Fruit fly (Drosophila melanogaster): ENCODE measurements around the gene CG18558.

CG18558 gene

DNA sequence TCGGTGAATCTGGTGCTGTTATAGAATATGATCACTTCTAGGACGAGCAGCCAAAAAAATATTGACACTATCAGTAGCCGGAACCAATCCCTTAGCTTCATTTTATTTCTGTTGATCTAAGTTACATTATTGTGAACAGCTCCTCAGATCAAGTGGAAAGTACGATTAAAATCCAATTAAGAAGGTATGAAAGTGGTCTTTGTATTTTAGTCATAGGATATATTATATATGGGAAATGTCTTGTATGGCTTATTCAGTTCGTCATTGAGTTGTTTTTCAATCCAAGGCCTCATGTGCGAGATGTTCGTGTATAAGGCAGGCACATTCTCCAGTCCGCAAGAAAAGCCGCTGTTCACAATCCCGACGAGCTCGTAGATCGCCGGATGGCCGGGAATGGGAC is at the start of gene CG18558:
CG18558 (minus strand) TSS at position 101 of the 400 bp plus-strand sequence.
- TF ChIP-seq CTCF (optimal IDR thresholded peaks at IDR 0.05) (no peak), CG8478 (optimal IDR thresholded peaks at IDR 0.05) (no peak)

DNA sequence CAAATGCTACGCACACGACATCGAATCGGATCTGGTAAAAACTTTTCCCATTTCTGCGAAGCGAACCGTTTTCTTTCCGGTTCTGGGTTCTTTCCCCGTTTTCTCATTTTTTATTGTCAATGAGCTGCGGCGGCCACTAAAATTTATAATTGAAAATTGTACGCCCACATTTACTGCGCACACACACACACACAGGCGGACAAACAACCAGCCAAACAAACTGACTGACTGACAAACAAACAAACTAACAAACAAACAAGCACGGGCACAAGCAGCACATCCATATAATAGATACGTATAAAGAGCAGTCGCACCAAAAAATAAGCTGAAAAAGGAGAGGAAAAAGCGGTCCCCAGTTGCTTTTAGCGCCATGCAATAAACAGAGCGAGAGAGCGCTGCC is 46.9 kb upstream of the CG18558 start:
- no peak for TF ChIP-seq CG8478 (optimal IDR thresholded peaks at IDR 0.05)
- TF ChIP-seq CTCF (optimal IDR thresholded peaks at IDR 0.05) = no peak

- no peak for TF ChIP-seq CTCF (optimal IDR thresholded peaks at IDR 0.05)
- TF ChIP-seq CG8478 (optimal IDR thresholded peaks at IDR 0.05) = no peak
Measured at dm6 chr2L:2888859-2889443, 44.6 kb upstream of the CG18558 start.

DNA sequence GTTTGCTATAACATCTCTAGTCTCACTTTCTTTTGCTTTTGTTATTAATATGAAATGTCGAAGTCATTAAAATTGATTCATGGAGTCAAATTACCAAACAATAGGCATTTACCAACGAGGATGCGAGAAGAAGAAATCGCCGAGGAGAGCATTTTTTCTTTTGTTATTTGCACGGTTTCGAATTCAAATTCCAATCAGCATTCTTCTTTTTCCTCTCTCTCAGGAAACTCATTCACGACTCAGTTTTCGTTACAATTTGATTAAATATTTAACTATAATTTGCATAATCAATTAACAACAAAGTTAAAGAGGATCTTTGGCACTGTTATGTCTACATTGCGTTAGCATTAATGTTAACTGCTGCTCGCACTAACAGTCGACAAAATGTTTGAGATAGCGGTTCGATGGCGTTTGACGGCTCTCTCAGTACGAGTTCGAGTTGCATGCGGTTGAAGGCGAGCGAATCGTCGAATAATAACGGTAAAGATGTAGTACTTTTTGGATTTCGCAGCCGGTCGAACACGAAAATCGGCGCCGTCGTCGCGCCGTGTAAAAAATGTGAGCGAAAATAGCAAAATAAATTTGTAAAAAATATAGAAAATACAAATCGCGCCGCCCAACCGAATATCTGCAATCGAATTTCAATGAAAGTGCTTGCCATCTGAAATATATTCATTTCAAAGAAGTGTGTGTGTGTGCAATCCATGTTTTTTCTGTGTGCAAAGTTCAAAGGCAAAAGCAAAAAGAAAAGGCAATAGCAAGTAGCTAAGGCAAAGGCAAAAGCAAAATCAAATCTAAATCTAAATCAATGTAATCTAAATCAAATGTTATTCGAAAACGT is 43.7 kb upstream of the CG18558 start:
- TF ChIP-seq CTCF (optimal IDR thresholded peaks at IDR 0.05) (no peak), CG8478 (optimal IDR thresholded peaks at IDR 0.05) (no peak)

- TF ChIP-seq CG8478 (optimal IDR thresholded peaks at IDR 0.05) = no peak
- no peak for TF ChIP-seq CTCF (optimal IDR thresholded peaks at IDR 0.05)
Measured at dm6 chr2L:2886613-2887537, 42.6 kb upstream of the CG18558 start.

- no peak for TF ChIP-seq CTCF (optimal IDR thresholded peaks at IDR 0.05)
- no peak for TF ChIP-seq CG8478 (optimal IDR thresholded peaks at IDR 0.05)
Measured at dm6 chr2L:2886226-2886569, 41.9 kb upstream of the CG18558 start.

dm6 chr2L:2885503-2886225 is 41.4 kb upstream of the CG18558 start, which contains the start of the genes NTPase and lilli:
Gene NTPase (minus strand): TSS chr2L:2885850.
Gene lilli (plus strand): TSS chr2L:2885929.
- peak in 1 of 2 experiments; percentile 14 for TF ChIP-seq CTCF (optimal IDR thresholded peaks at IDR 0.05)
- TF ChIP-seq CG8478 (optimal IDR thresholded peaks at IDR 0.05) = no peak

DNA sequence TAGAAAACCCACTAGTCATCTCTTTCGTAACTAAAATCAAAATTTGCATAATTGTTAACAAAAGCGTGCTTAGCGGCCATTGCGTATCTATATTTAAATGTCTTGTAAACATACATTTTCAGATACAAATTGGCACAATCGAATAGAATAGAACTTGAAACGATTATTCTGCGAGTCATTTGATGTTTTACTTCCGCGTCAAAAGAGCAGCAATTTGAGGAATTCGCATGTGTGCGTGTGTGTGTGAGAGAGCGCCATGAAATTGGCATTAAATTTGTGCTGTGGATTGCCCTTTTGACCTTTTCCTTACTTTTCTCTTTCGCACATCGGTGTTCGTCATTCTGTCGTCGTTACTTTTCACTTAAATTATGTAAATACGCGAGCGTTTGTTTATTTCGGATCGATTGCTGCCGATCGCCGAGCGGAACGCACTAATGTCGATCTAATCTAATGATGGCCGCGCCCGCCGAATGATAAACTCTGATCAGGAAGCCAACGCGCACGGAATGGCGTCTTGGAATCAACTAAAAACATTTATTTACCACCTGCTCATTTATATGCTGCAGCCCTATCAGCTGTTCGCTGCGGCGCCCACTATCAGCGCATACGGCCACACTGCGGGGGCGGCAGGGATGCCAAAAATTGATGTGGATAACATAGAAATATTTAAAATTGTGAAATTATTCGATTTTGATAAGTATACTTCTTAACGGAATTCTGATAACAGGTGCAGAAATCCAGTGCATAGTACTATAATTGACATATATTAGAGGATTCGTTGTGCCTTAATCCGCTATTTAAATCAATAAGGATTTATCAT is 40.6 kb upstream of the CG18558 start:
- TF ChIP-seq CTCF (optimal IDR thresholded peaks at IDR 0.05) = no peak
- TF ChIP-seq CG8478 (optimal IDR thresholded peaks at IDR 0.05) = no peak

- TF ChIP-seq CG8478 (optimal IDR thresholded peaks at IDR 0.05) (no peak), CTCF (optimal IDR thresholded peaks at IDR 0.05) (no peak)
Measured at dm6 chr2L:2883703-2884294, 39.5 kb upstream of the CG18558 start.

dm6 chr2L:2882968-2883702 is 38.8 kb upstream of the CG18558 start:
- TF ChIP-seq CTCF (optimal IDR thresholded peaks at IDR 0.05) = no peak
- TF ChIP-seq CG8478 (optimal IDR thresholded peaks at IDR 0.05) = no peak

DNA sequence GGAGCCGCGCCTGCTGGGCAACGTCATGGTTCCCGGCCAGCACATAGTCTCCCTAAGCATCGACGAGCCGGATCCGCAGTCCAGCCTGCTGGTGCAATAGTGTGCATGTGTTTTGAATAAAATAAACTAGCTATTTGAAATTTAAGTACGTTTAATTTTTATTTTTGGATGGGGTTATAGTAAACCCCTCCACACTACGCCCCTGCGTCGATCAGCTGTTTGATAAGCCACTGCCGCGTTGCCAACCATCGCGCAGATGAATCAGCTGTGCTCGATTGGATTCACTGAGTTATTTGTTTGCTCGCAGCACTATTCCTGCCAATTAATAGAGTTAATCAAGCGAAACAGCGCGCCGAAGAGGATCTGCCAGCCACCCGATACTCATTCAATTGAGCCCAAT is 34.5 kb upstream of the CG18558 start, which contains the start of gene RabGGTb:
RabGGTb (plus strand) TSS at position 254 of the 400 bp plus-strand sequence.
- TF ChIP-seq CTCF (optimal IDR thresholded peaks at IDR 0.05) (no peak), CG8478 (optimal IDR thresholded peaks at IDR 0.05) (no peak)

DNA sequence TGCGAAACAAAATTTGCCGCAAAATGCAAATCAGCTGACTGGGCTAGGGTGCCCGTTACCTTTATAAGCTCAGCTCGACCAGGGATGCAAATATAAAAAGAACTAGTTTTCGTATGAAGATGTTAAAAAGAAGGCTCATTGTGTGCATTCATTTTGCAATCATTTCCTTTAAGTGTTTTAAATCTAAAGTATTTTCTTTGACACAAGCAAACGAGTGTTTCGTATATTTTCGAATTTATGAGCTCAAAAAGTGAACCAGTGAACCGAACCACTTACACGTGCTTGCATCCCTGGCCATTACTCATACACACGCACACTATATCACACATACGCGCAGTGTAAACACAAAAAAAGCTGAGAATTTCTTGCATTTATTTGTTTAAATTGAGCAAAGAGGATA is 33.9 kb upstream of the CG18558 start, which contains the start of the genes Prx6a and Sbat:
Prx6a (minus strand) TSS at position 45 of the 400 bp plus-strand sequence.
Sbat (plus strand) TSS at position 157 of the 400 bp plus-strand sequence.
- TF ChIP-seq CTCF (optimal IDR thresholded peaks at IDR 0.05) = no peak
- no peak for TF ChIP-seq CG8478 (optimal IDR thresholded peaks at IDR 0.05)

Measured in S2 (cell line).